Fruit fly (Drosophila melanogaster): Measurements from ENCODE around the gene Ptp61F.
A peak's percentile ranks its signal among the peaks of the same experiment; 100 is the strongest.

- no peak for TF ChIP-seq Sox15 (GFP tag; optimal IDR thresholded peaks at IDR 0.05)
- TF ChIP-seq Hr39 (GFP tag; optimal IDR thresholded peaks at IDR 0.05) = peak; percentile 65
- no peak for TF ChIP-seq CG6808 (GFP tag; optimal IDR thresholded peaks at IDR 0.05)
- TF ChIP-seq achi (GFP tag; optimal IDR thresholded peaks at IDR 0.05) = peak; percentile 58
- TF ChIP-seq eg (GFP tag; IDR thresholded peaks at IDR 0.05) = peak; percentile 85
- TF ChIP-seq CG11762 (GFP tag; optimal IDR thresholded peaks at IDR 0.05; ENCODE audit: insufficient read depth) = peak; percentile 26
- TF ChIP-seq dac (GFP tag; optimal IDR thresholded peaks at IDR 0.05) = peak; percentile 27
- TF ChIP-seq CG6854 (GFP tag; optimal IDR thresholded peaks at IDR 0.05) = no peak
- TF ChIP-seq CG34406 (GFP tag; optimal IDR thresholded peaks at IDR 0.05) = peak; percentile 24
- peak; percentile 55 for TF ChIP-seq net (GFP tag; optimal IDR thresholded peaks at IDR 0.05)
- peak; percentile 16 for TF ChIP-seq CG10669 (GFP tag; optimal IDR thresholded peaks at IDR 0.05)
- TF ChIP-seq Sox102F (GFP tag; optimal IDR thresholded peaks at IDR 0.05) = peak; percentile 51
- peak; percentile 70 for TF ChIP-seq Gug (GFP tag; IDR thresholded peaks at IDR 0.05)
- TF ChIP-seq CG9139 (GFP tag; optimal IDR thresholded peaks at IDR 0.05) = no peak
These were observed 139.7 kb downstream of the Ptp61F start for dm6 chr3L:1335428-1335764.
